Fruit fly (Drosophila melanogaster) whole organism, larva: ENCODE results near the gene Nepl18.

Experiments
- noc ChIP-seq: fragments of 200-800 bp; sonication (Bioruptor generic); optimal IDR thresholded peaks from 3 replicates; lab custom pipeline; 2019; ENCODE audit warnings: missing biosample characterization, mild to moderate bottlenecking, missing genetic modification characterization, moderate library complexity

Gene Nepl18

DNA sequence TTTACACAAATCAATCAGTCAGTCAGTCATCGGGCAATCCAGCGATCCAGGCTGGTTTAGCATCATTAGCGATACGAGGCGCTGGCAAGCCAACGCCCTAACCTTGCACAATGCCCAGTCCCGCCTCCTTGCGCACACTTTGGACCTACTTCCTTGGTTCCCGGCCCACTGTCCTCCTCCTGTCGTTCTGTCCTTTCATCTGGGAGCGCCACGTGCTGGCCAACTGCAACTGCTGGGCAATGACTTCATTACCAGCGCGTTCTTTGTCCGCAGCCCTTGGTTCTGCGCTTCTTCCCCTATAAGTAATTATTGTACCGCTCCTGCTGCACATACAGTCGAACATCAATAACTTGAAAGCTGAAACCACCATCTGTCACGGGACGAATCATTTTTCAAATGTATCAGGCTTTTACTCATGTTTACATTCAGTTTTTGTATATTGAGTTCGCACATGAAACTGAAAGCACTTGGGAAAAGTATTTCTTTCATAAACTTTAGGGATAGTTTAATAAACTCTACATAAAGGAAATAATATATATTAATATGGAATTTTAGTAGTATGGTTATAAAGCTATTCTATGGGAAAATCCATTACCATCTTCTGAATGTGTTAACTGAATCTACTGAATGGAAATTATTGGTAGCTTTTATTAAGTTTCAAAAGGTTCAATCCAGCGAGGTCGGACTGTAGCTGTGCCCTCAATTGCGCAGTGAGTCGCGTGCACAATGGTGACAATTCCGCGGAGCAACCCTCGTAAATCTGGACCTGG is 27.7 kb upstream of the Nepl18 start:
- no peak for TF ChIP-seq noc (tag; lab: Kevin White, UChicago)

DNA sequence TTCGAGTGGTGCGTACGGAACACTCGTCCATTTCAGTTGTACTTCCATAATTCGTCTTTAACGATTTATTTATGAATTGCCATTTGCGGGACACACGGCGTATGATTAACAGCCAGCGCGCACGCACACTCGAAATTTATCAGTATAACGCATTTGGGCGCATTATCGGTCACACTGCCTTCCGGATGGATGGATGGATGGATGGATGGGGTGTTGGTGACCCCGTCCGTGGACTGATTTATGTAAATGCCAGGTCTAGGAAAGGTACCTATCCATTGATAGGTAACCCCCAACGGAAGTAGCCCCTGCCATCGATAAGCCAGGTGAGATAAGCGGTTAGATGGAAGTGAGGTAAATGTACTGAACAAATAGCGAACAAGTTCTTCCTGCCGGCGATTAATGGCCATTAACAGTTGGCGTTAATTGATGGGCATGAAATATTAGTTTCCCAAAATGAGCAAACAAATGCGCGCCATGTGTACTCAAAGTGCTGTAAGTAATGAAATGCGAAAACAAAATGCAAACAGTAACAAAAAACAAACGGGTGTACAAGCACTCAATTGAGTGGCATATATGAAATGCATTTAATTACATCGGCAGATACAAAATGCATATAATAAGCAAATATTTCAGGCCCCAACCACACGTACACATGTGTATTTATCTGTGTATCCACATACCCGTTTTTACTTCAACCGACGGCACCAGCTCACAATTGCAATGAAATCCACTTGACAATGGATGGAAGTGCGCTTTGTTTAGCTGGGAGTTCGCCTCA is 26.5 kb upstream of the Nepl18 start:
- no peak for TF ChIP-seq noc (tag; lab: Kevin White, UChicago)

dm6 chr3R:28850662-28851257 is 24.7 kb upstream of the Nepl18 start:
- TF ChIP-seq noc (tag; lab: Kevin White, UChicago) = no peak

DNA sequence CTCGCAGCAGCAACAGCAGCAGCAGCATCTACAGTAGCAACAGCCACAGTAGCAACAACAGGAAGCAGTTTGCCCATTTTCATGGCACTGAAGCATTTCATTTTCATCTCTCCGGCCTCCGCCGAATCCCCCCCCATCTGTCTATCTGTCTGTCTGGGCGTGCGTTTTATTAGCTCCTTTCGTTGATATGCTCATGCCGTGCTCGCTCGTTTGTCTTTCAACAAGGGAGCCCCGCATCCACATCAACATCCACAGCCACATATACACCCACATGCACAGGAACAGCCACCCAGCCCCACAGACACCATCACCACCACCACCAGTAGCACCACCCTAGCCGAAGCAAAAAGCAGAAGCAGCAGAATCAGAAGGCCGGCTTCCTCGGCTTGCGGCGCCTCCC is 23.9 kb upstream of the Nepl18 start:
- TF ChIP-seq noc (tag; lab: Kevin White, UChicago) = no peak

DNA sequence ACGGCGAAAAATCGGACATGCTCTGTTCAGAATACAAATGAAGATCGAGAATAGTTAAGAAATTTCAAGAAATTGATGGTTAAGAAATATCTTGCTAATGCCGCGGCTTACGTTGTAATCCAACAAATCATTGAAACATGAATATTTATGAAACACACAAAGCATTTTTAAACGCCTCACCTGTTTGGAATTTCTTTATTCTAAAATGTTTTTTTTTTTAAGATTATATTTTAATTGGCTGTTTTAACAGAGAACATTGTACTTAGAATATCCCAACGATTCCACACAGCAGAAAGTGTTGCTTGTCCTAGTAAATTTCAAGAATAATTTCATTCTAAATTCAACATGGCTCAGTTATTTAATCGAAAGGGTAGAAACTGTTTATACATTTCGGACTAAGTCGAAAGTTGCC is 23.4 kb upstream of the Nepl18 start:
- no peak for TF ChIP-seq noc (tag; lab: Kevin White, UChicago)

DNA sequence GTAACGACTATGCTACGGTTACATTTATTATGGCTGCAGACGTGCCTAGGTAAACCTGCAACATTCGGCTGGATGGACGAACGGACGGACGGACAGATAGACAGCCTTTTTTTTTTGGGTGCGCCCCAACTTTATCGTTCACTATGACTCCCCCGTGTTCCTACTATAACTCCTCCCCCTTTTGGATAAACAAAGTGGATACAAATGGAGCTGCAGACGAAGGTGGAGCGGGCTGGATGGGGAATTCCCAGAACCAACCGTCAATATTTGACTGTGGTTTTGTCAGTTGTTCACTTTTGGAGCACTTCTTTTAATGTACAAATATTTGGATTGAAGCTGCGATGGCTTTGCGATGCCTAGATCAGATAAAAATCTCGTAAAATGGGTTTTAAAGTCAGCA is 19.3 kb upstream of the Nepl18 start:
- no peak for TF ChIP-seq noc (tag; lab: Kevin White, UChicago)

dm6 chr3R:28856829-28857228 is 18.6 kb upstream of the Nepl18 start:
- no peak for TF ChIP-seq noc (tag; lab: Kevin White, UChicago)

dm6 chr3R:28857287-28858024 is 18.0 kb upstream of the Nepl18 start:
- TF ChIP-seq noc (tag; lab: Kevin White, UChicago) = no peak

dm6 chr3R:28858241-28858647 is 17.2 kb upstream of the Nepl18 start:
- no peak for TF ChIP-seq noc (tag; lab: Kevin White, UChicago)

DNA sequence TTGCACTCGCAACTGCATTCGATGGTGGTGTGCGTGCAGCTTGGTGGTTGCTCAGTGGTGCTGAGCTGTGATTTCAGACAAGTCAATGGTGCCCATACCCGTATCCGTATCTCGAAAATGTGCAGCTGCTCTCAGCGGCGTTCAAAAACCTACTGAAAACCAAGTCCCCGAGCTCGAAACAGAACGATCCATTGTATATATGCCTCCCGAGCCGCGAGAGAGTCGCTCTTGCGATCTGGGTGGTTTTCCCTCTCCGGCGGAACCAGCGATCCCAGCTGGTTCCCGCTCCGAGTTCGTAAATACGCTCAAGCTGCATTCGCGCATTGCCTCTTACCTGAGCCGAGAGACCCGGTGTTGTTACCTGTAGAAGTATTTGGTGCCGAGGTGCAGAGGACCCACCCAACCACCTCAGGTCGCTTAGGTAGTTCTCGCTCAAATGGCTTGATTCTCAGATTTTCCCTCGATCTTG is 16.3 kb upstream of the Nepl18 start, which contains the start of gene Inx3:
TSS of gene Inx3 (minus strand) at position 440 of the 469 bp plus-strand sequence.
- TF ChIP-seq noc (tag; lab: Kevin White, UChicago) = no peak

DNA sequence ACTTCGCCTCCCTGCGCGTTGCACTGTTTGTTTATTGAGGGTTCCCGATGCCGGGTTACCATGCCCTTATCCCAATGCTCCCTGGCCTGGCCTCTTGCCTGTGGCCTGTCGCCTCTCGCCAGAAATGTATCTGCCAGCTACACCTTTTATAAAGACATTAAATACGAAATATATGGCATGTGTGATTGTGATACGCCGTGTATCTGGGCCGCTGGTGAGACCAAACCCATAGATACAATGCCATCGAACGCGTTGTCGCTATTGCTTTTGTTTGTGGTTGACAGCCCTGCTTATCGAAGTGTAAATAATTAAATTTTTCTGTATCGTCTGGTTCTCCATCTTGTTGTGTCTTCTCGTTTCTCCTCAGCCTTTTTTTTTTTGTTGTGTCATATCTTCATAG is 14.8 kb upstream of the Nepl18 start:
- TF ChIP-seq noc (tag; lab: Kevin White, UChicago) = no peak

DNA sequence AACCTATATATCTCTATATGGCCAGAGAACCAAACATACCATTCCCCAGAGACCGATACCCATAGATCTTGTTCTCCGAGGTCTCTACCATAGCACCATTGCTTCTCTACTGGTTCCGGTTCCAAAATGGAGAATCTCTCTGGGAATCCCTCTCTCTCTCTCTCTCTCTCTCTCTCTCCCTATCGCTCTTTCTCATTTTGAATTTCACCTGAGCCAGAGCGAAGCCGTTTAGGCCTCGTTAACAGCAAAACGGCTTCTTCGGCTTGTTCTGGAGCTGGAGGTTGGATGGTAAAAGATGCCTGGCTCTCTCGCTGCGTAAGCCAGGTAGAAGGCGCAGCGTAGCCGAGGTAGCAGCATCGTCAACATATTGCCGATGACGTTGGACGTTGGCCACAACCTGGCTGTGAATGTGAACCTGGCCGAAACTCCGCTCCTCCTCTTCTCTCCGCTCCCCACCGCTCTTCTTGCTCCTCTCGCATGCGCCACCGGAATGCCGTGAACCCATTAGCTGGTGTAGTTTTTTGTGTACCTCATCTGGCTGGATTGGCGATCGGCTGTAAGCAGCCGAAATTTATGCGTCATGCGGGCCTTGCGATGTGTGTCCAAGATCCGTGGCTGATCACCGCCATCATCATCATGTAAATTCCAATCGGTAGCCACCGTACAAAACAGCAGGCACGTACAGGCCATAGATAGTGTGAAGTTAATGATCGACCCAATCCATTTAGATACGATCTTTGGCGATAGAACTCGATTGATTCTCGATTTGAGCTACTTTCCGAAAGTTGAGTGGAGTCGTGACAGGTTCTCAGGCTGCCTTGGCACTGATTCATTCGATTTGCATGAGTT is 13.9 kb upstream of the Nepl18 start:
- no peak for TF ChIP-seq noc (tag; lab: Kevin White, UChicago)

- TF ChIP-seq noc (tag; lab: Kevin White, UChicago) = no peak
Observed at dm6 chr3R:28870364-28870763, 5.1 kb upstream of the Nepl18 start.

DNA sequence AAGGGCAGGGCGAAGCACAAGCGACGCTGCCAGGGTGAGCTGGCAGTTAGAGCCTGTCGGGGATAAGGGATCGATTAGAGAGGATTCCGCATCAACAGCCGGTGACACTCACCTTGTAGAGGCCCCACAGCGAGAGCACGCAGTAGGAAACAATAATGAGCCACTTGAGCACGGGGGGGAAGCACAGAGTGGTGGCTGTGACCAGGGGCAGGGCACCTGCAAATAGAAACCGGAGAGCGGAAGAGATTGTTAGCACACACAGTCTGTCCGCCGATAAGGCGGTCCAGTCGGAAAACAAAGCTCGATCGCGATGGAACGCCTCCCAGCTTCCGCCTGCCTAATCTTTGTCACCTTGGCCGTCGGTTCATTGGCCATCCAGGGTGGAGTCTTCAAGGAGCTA is 2.8 kb upstream of the Nepl18 start, which contains the start of gene Nepl17:
TSS of gene Nepl17 (plus strand) at position 301 of the 400 bp plus-strand sequence.
- no peak for TF ChIP-seq noc (tag; lab: Kevin White, UChicago)
